Worm (Caenorhabditis elegans) whole organism, L3 larva: ENCODE results near the gene F42C5.3.

Source experiments
- fkh-10 ChIP-seq: sonication (generic microtip); optimal IDR thresholded peaks from 2 replicates; lab custom pipeline; 2017; ENCODE audit warnings: missing biosample characterization, missing genetic modification reagents, missing genetic modification characterization
- snpc-4 ChIP-seq: fragments of 150-350 bp; optimal IDR thresholded peaks from 2 replicates; lab custom pipeline; 2014; ENCODE audit warnings: missing biosample characterization, missing genetic modification characterization
- tbx-2 ChIP-seq: sonication (generic microtip); optimal IDR thresholded peaks from 2 replicates; lab custom pipeline; 2016; ENCODE audit warnings: mild to moderate bottlenecking, missing genetic modification characterization, missing compliant biosample characterization
- unc-62 ChIP-seq: fragments of 150-350 bp; sonication (generic microtip); optimal IDR thresholded peaks from 4 replicates; lab custom pipeline; 2014; ENCODE audit warnings: missing biosample characterization, missing genetic modification reagents, missing genetic modification characterization

ce11 chrIV:7263137-7263536, 24.2 kb downstream of the F42C5.3 start, which contains the start of gene glb-2:
- TF ChIP-seq snpc-4 (tag; lab: Kevin White, UChicago) (no peak), fkh-10 (GFP tag; lab: Kevin White, UChicago) (no peak), unc-62 (GFP tag; lab: Kevin White, UChicago) (no peak), tbx-2 (tag; lab: Kevin White, UChicago) (no peak)
